Worm (Caenorhabditis elegans): Measurements from ENCODE around the gene srab-23.

DNA sequence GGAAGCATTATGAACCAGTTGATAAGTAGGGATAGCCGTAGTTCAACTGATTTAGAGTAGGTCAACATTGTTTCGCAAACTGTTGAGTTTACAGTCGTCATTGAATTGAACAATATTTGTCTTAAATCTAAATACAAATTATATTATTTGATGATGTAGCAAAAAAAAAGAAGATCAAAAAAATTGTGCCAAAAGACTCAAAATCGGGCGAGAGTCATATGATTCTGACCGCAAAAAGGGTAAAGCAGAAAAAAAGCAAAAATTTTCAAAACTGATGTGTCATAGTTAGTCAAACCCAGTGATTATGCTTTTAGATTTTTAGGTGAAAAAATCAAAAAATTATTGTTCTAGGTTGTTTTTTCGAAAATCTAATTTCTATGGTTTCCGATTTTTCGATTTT lies 7.7 kb downstream of the srab-23 start, which contains the start of gene srab-13:
- TF ChIP-seq lin-15B (tag; optimal IDR thresholded peaks at IDR 0.05) (no peak), ama-1 (optimal IDR thresholded peaks at IDR 0.05) (no peak), aly-2 (tag; optimal IDR thresholded peaks at IDR 0.05) (no peak), blmp-1 (tag; optimal IDR thresholded peaks at IDR 0.05) (no peak), ztf-4 (tag; optimal IDR thresholded peaks at IDR 0.05) (no peak), egl-27 (tag; optimal IDR thresholded peaks at IDR 0.05) (no peak), unc-62 (GFP tag; optimal IDR thresholded peaks at IDR 0.05) (no peak), snu-23 (GFP tag; optimal IDR thresholded peaks at IDR 0.05) (no peak), nhr-90 (tag; optimal IDR thresholded peaks at IDR 0.05; ENCODE audit: poor library complexity) (no peak)

Measured in whole organism, L1 larva.